Fruit fly (Drosophila melanogaster) whole organism, embryonic: ENCODE data around the gene CG13996.

Experiments used
- ATbp ChIP-seq: fragments of 200-800 bp; sonication (Bioruptor generic); optimal IDR thresholded peaks from 2 replicates; lab custom pipeline; 2017; ENCODE audit warnings: missing biosample characterization, mild to moderate bottlenecking, missing genetic modification characterization, missing genetic modification reagents
- CG10321 ChIP-seq: fragments of 200-800 bp; sonication (Bioruptor generic); IDR thresholded peaks from 2 replicates; pipeline ENCODE4 v1.3.6; 2022; ENCODE audit warnings: missing biosample characterization, missing genetic modification characterization
- CG11504 ChIP-seq: fragments of 200-800 bp; sonication (Bioruptor generic); optimal IDR thresholded peaks from 3 replicates; lab custom pipeline; 2019; ENCODE audit warnings: missing biosample characterization, mild to moderate bottlenecking, missing genetic modification characterization, moderate library complexity
- CG12104 ChIP-seq: fragments of 200-800 bp; sonication (Bioruptor generic); optimal IDR thresholded peaks from 3 replicates; lab custom pipeline; 2016; ENCODE audit warnings: missing biosample characterization, missing genetic modification characterization
- CG13424 ChIP-seq: fragments of 200-800 bp; sonication (Bioruptor generic); optimal IDR thresholded peaks from 2 replicates; lab custom pipeline; 2019; ENCODE audit warnings: missing biosample characterization, mild to moderate bottlenecking, missing genetic modification characterization, moderate library complexity
- CG13894 ChIP-seq: fragments of 200-800 bp; sonication (Bioruptor generic); optimal IDR thresholded peaks from 3 replicates; lab custom pipeline; 2018; ENCODE audit warnings: missing biosample characterization, mild to moderate bottlenecking, missing genetic modification characterization, moderate library complexity
- CG17612 ChIP-seq: fragments of 200-800 bp; sonication (Bioruptor generic); IDR thresholded peaks from 2 replicates; pipeline ENCODE4 v1.3.6; 2022; ENCODE audit warnings: missing biosample characterization, missing genetic modification characterization
- CG17802 ChIP-seq: fragments of 200-800 bp; sonication (Bioruptor generic); optimal IDR thresholded peaks from 2 replicates; lab custom pipeline; 2018; ENCODE audit warnings: missing biosample characterization, mild to moderate bottlenecking, missing genetic modification characterization, moderate library complexity
- CG2129 ChIP-seq: fragments of 200-800 bp; sonication (Bioruptor generic); IDR thresholded peaks from 2 replicates; pipeline ENCODE4 v1.3.6; 2022; ENCODE audit warnings: missing biosample characterization, missing genetic modification characterization; ENCODE audit not compliant: partially characterized antibody
- CG30403 ChIP-seq: fragments of 200-800 bp; sonication (Bioruptor generic); optimal IDR thresholded peaks from 3 replicates; lab custom pipeline; 2016; ENCODE audit warnings: missing biosample characterization, missing genetic modification characterization
- CG30431 ChIP-seq: fragments of 200-800 bp; sonication (Bioruptor generic); optimal IDR thresholded peaks from 2 replicates; lab custom pipeline; 2017; ENCODE audit warnings: missing biosample characterization, missing genetic modification characterization
- CG32767 ChIP-seq: fragments of 200-800 bp; sonication (Bioruptor generic); IDR thresholded peaks from 2 replicates; pipeline ENCODE4 v1.3.6; 2022; ENCODE audit warnings: missing biosample characterization, missing genetic modification characterization
- CG3995 ChIP-seq: fragments of 200-800 bp; sonication (Bioruptor generic); optimal IDR thresholded peaks from 3 replicates; lab custom pipeline; 2016; ENCODE audit warnings: missing biosample characterization, missing genetic modification characterization
- CG4617 ChIP-seq: fragments of 200-800 bp; sonication (Bioruptor generic); optimal IDR thresholded peaks from 3 replicates; lab custom pipeline; 2016; ENCODE audit warnings: missing biosample characterization, missing genetic modification characterization, borderline replicate concordance
- CG4707 ChIP-seq: fragments of 200-800 bp; sonication (Bioruptor generic); optimal IDR thresholded peaks from 2 replicates; lab custom pipeline; 2018; ENCODE audit warnings: missing biosample characterization, mild to moderate bottlenecking, missing genetic modification characterization, moderate library complexity
- CG6254 ChIP-seq: fragments of 200-800 bp; sonication (Bioruptor generic); optimal IDR thresholded peaks from 3 replicates; lab custom pipeline; 2017; ENCODE audit warnings: mild to moderate bottlenecking, missing biosample characterization, missing genetic modification reagents, missing genetic modification characterization
- CG6272 ChIP-seq: fragments of 200-800 bp; sonication (Bioruptor generic); IDR thresholded peaks from 2 replicates; pipeline ENCODE4 v1.3.6; 2022; ENCODE audit warnings: missing biosample characterization, missing genetic modification characterization
- CG6854 ChIP-seq: fragments of 200-800 bp; sonication (Bioruptor generic); optimal IDR thresholded peaks from 3 replicates; lab custom pipeline; 2017; ENCODE audit warnings: missing biosample characterization, mild to moderate bottlenecking, missing genetic modification characterization
- CG7556 ChIP-seq: fragments of 200-800 bp; sonication (Bioruptor generic); optimal IDR thresholded peaks from 2 replicates; lab custom pipeline; 2017; ENCODE audit warnings: missing biosample characterization, mild to moderate bottlenecking, missing genetic modification characterization
- CG8290 ChIP-seq, 3 experiments: fragments of 200-800 bp; sonication (Bioruptor generic); optimal IDR thresholded peaks; 2 replicates each; lab custom pipeline; 2016 to 2019; ENCODE audit warnings: missing biosample characterization in 3 of 3, missing genetic modification characterization in 3 of 3, mild to moderate bottlenecking in 2 of 3, moderate library complexity in 1 of 3
- CG8924 ChIP-seq: fragments of 200-800 bp; optimal IDR thresholded peaks from 3 replicates; lab custom pipeline; 2019; ENCODE audit warnings: missing biosample characterization, mild to moderate bottlenecking, missing genetic modification characterization, moderate library complexity
- CoRest ChIP-seq: fragments of 200-800 bp; sonication (Bioruptor generic); optimal IDR thresholded peaks from 3 replicates; lab custom pipeline; 2018; ENCODE audit warnings: missing biosample characterization, mild to moderate bottlenecking, missing genetic modification characterization, moderate library complexity
- Deaf1 ChIP-seq: fragments of 200-800 bp; optimal IDR thresholded peaks from 3 replicates; lab custom pipeline; 2019; ENCODE audit warnings: missing biosample characterization, mild to moderate bottlenecking, missing genetic modification characterization, moderate library complexity
- Dll ChIP-seq: fragments of 200-800 bp; sonication (Bioruptor generic); IDR thresholded peaks from 4 replicates; pipeline ENCODE4 v1.3.6; 2022; ENCODE audit warnings: missing biosample characterization, missing genetic modification characterization; ENCODE audit not compliant: partially characterized antibody
- Doc3 ChIP-seq: fragments of 200-800 bp; sonication (Bioruptor generic); IDR thresholded peaks from 3 replicates; pipeline ENCODE4 v1.3.6; 2022; ENCODE audit warnings: missing biosample characterization, missing genetic modification characterization; ENCODE audit not compliant: partially characterized antibody
- MESR4 ChIP-seq: fragments of 200-800 bp; sonication (Bioruptor generic); optimal IDR thresholded peaks from 2 replicates; lab custom pipeline; 2018; ENCODE audit warnings: missing biosample characterization, mild to moderate bottlenecking, missing genetic modification characterization, moderate library complexity
- Optix ChIP-seq: fragments of 200-800 bp; sonication (Bioruptor generic); IDR thresholded peaks from 3 replicates; pipeline ENCODE4 v1.3.6; 2022; ENCODE audit warnings: missing biosample characterization, missing genetic modification characterization
- Rfx ChIP-seq: fragments of 200-800 bp; sonication (Bioruptor generic); IDR thresholded peaks from 2 replicates; pipeline ENCODE4 v1.3.6; 2022; ENCODE audit warnings: missing biosample characterization, missing genetic modification characterization
- Side ChIP-seq: fragments of 200-800 bp; sonication (Bioruptor generic); optimal IDR thresholded peaks from 2 replicates; lab custom pipeline; 2016; ENCODE audit warnings: missing biosample characterization, missing genetic modification characterization
- Six4 ChIP-seq: fragments of 200-800 bp; sonication (Bioruptor generic); optimal IDR thresholded peaks from 2 replicates; lab custom pipeline; 2016; ENCODE audit warnings: missing biosample characterization, missing genetic modification characterization
- Tbp ChIP-seq: fragments of >200 bp; optimal IDR thresholded peaks from 2 replicates; lab custom pipeline; 2018; ENCODE audit warnings: missing biosample characterization, missing genetic modification characterization
- ap ChIP-seq: fragments of 200-800 bp; sonication (Bioruptor generic); IDR thresholded peaks from 2 replicates; pipeline ENCODE4 v1.3.6; 2022; ENCODE audit warnings: missing biosample characterization, missing genetic modification characterization
- bcd ChIP-seq: fragments of 200-800 bp; sonication (Bioruptor generic); optimal IDR thresholded peaks from 2 replicates; lab custom pipeline; 2017; ENCODE audit warnings: missing biosample characterization, mild to moderate bottlenecking, missing genetic modification characterization
- cato ChIP-seq: fragments of 200-800 bp; sonication (Bioruptor generic); optimal IDR thresholded peaks from 2 replicates; lab custom pipeline; 2016; ENCODE audit warnings: missing biosample characterization, missing genetic modification characterization, borderline replicate concordance
- croc ChIP-seq: fragments of 200-800 bp; sonication (Bioruptor generic); conservative IDR thresholded peaks from 3 replicates; pipeline ENCODE4 v1.3.6; 2022; ENCODE audit warnings: missing biosample characterization, missing genetic modification characterization
- crp ChIP-seq, 2 experiments: fragments of 200-800 bp; sonication (Bioruptor generic); optimal IDR thresholded peaks; 2 replicates in 1 of 2; 3 replicates in 1 of 2; lab custom pipeline; 2017; ENCODE audit warnings: missing biosample characterization in 2 of 2, missing genetic modification characterization in 2 of 2, mild to moderate bottlenecking in 1 of 2, moderate library complexity in 1 of 2
- cwo ChIP-seq: fragments of 200-800 bp; sonication (Bioruptor generic); optimal IDR thresholded peaks from 3 replicates; lab custom pipeline; 2017; ENCODE audit warnings: missing biosample characterization, missing genetic modification characterization, mild to moderate bottlenecking, moderate library complexity, missing genetic modification reagents
- danr ChIP-seq: fragments of 200-800 bp; sonication (Bioruptor generic); IDR thresholded peaks from 2 replicates; pipeline ENCODE4 v1.3.6; 2022; ENCODE audit warnings: missing biosample characterization, missing genetic modification characterization
- dmrt11E ChIP-seq: fragments of 200-800 bp; sonication (Bioruptor generic); optimal IDR thresholded peaks from 3 replicates; lab custom pipeline; 2018; ENCODE audit warnings: missing biosample characterization, mild to moderate bottlenecking, missing genetic modification characterization, moderate library complexity
- ems ChIP-seq: fragments of 200-800 bp; sonication (Bioruptor generic); optimal IDR thresholded peaks from 3 replicates; lab custom pipeline; 2016; ENCODE audit warnings: missing biosample characterization, missing genetic modification characterization
- fd102C ChIP-seq: fragments of 200-800 bp; sonication (Bioruptor generic); optimal IDR thresholded peaks from 2 replicates; lab custom pipeline; 2018; ENCODE audit warnings: missing biosample characterization, mild to moderate bottlenecking, missing genetic modification characterization, moderate library complexity
- fru ChIP-seq: fragments of >200 bp; optimal IDR thresholded peaks from 2 replicates; lab custom pipeline; 2017
- gcm ChIP-seq: fragments of 200-800 bp; sonication (Bioruptor generic); optimal IDR thresholded peaks from 2 replicates; lab custom pipeline; 2019; ENCODE audit warnings: missing biosample characterization, mild to moderate bottlenecking, missing genetic modification characterization, moderate library complexity
- inv ChIP-seq: fragments of 200-800 bp; sonication (Bioruptor generic); IDR thresholded peaks from 2 replicates; pipeline ENCODE4 v1.3.6; 2022; ENCODE audit warnings: missing biosample characterization, missing genetic modification characterization; ENCODE audit not compliant: partially characterized antibody
- ken ChIP-seq: fragments of 200-800 bp; sonication (Bioruptor generic); IDR thresholded peaks from 3 replicates; pipeline ENCODE4 v1.3.6; 2022; ENCODE audit warnings: missing biosample characterization, missing genetic modification characterization
- lab ChIP-seq: fragments of 200-800 bp; sonication (Bioruptor generic); optimal IDR thresholded peaks from 3 replicates; lab custom pipeline; 2017; ENCODE audit warnings: missing biosample characterization, missing genetic modification characterization, mild to moderate bottlenecking, moderate library complexity, missing genetic modification reagents
- pan ChIP-seq, 4 experiments: fragments of >200 bp in 3 of 4; fragments of 200-800 bp in 1 of 4; sonication (Bioruptor generic) in 1 of 4; optimal IDR thresholded peaks in 3 of 4; IDR thresholded peaks in 1 of 4; 2 replicates each; pipeline versions ENCODE4 v1.3.6 to Lab custom; 2017 to 2022; ENCODE audit warnings: missing biosample characterization in 2 of 4, missing genetic modification characterization in 2 of 4, mixed read lengths in 1 of 4
- ssp ChIP-seq: fragments of 200-800 bp; sonication (Bioruptor generic); IDR thresholded peaks from 2 replicates; pipeline ENCODE4 v1.3.6; 2022; ENCODE audit warnings: missing biosample characterization, missing genetic modification characterization
- trem ChIP-seq: fragments of 200-800 bp; optimal IDR thresholded peaks from 3 replicates; lab custom pipeline; 2019; ENCODE audit warnings: missing biosample characterization, mild to moderate bottlenecking, missing genetic modification characterization, moderate library complexity
- zfh1 ChIP-seq: fragments of 200-800 bp; sonication (Bioruptor generic); IDR thresholded peaks from 3 replicates; pipeline ENCODE4 v1.3.6; 2022; ENCODE audit warnings: missing biosample characterization, missing genetic modification characterization

CG13996 gene

dm6 chr2L:6050575-6050974, 29.9 kb downstream of the CG13996 start, which contains the start of gene CG9135 (continued):
- TF ChIP-seq CG13424 (no peak), pan (optimal IDR thresholded peaks at IDR 0.05; lab: Kevin White, UChicago) (no peak), pan (GFP tag; optimal IDR thresholded peaks at IDR 0.05 in 1 of 2, IDR thresholded peaks at IDR 0.05 in 1 of 2) (no peak), gcm (GFP tag; lab: Kevin White, UChicago) (no peak), CG6254 (GFP tag; lab: Kevin White, UChicago) (peak; percentile 19), zfh1 (no peak), crp (GFP tag; optimal IDR thresholded peaks at IDR 0.05; lab: Kevin White, UChicago) (peak in 1 of 2 experiments; percentile 19), CG3995 (GFP tag; lab: Kevin White, UChicago) (peak; percentile 60), CG30431 (GFP tag; lab: Kevin White, UChicago) (no peak), CG6272 (GFP tag; lab: Robert Waterston, UW) (peak; percentile 28; the same call in 1 of the 2 replicates), ATbp (GFP tag; lab: Kevin White, UChicago) (no peak), dmrt11E (tag; lab: Kevin White, UChicago) (no peak), bcd (no peak), cwo (no peak), CG12104 (GFP tag; lab: Kevin White, UChicago) (no peak), Side (GFP tag; lab: Kevin White, UChicago) (no peak), danr (GFP tag; lab: Robert Waterston, UW) (no peak), lab (GFP tag; lab: Kevin White, UChicago) (no peak), cato (GFP tag; lab: Kevin White, UChicago) (no peak), CG17612 (GFP tag; lab: Robert Waterston, UW) (no peak), CG10321 (no peak), CG2129 (peak; percentile 90), CG4617 (GFP tag; lab: Kevin White, UChicago) (peak; percentile 14), Optix (no peak), ssp (GFP tag; lab: Robert Waterston, UW) (peak; percentile 84), Six4 (no peak), CG8924 (tag; lab: Kevin White, UChicago) (no peak), ap (no peak), CG7556 (GFP tag; lab: Kevin White, UChicago) (no peak), CG17802 (tag; lab: Kevin White, UChicago) (peak; percentile 83), Doc3 (peak; percentile 97), Deaf1 (tag; lab: Kevin White, UChicago) (no peak), CG8290 (GFP tag; optimal IDR thresholded peaks at IDR 0.05; lab: Kevin White, UChicago) (no peak), CG8290 (tag; optimal IDR thresholded peaks at IDR 0.05; lab: Kevin White, UChicago) (peak in 1 of 2 experiments; percentile 55), CG11504 (tag; lab: Kevin White, UChicago) (no peak), fd102C (no peak), CG6854 (no peak), croc (GFP tag; lab: Robert Waterston, UW) (no peak), inv (GFP tag; lab: Robert Waterston, UW) (peak; percentile 98), fru (lab: Kevin White, UChicago) (no peak), CG4707 (no peak), MESR4 (GFP tag; lab: Kevin White, UChicago) (peak; percentile 32), ems (no peak), trem (peak; percentile 69), CG32767 (GFP tag; lab: Robert Waterston, UW) (no peak), ken (GFP tag; lab: Robert Waterston, UW) (no peak), CoRest (tag; lab: Kevin White, UChicago) (peak; percentile 54), Dll (GFP tag; lab: Robert Waterston, UW) (peak; percentile 96), CG13894 (tag; lab: Kevin White, UChicago) (no peak), Rfx (GFP tag; lab: Robert Waterston, UW) (peak; percentile 62), Tbp (no peak), CG30403 (GFP tag; lab: Kevin White, UChicago) (no peak)
